Worm (Caenorhabditis elegans) whole organism, L3 larva: ENCODE results near the gene C48B4.9.

Source experiments
- R02D3.7 ChIP-seq: fragments of 150-350 bp; optimal IDR thresholded peaks from 2 replicates; lab custom pipeline; 2014; ENCODE audit warnings: missing biosample characterization, missing genetic modification characterization
- ZK546.5 ChIP-seq: sonication (generic microtip); optimal IDR thresholded peaks from 2 replicates; lab custom pipeline; 2017; ENCODE audit warnings: missing biosample characterization, missing genetic modification characterization
- aly-2 ChIP-seq: fragments of 150-350 bp; optimal IDR thresholded peaks from 2 replicates; lab custom pipeline; 2014; ENCODE audit warnings: missing biosample characterization, missing genetic modification characterization
- ama-1 ChIP-seq: fragments of 150-350 bp; optimal IDR thresholded peaks from 2 replicates; lab custom pipeline; 2018
- ceh-16 ChIP-seq: sonication (generic microtip); optimal IDR thresholded peaks from 2 replicates; lab custom pipeline; 2017; ENCODE audit warnings: missing biosample characterization, missing genetic modification characterization
- ceh-9 ChIP-seq: sonication (generic microtip); optimal IDR thresholded peaks from 2 replicates; lab custom pipeline; 2018; ENCODE audit warnings: missing biosample characterization, missing genetic modification characterization
- daf-12 ChIP-seq: fragments of 150-350 bp; optimal IDR thresholded peaks from 2 replicates; lab custom pipeline; 2014; ENCODE audit warnings: missing biosample characterization, missing genetic modification reagents, missing genetic modification characterization
- egl-27 ChIP-seq: sonication (generic microtip); optimal IDR thresholded peaks from 4 replicates; lab custom pipeline; 2017; ENCODE audit warnings: missing biosample characterization, missing genetic modification reagents, missing genetic modification characterization
- egl-5 ChIP-seq: fragments of 150-350 bp; optimal IDR thresholded peaks from 2 replicates; lab custom pipeline; 2017; ENCODE audit warnings: missing biosample characterization, missing genetic modification reagents, missing genetic modification characterization, inconsistent platforms
- elt-1 ChIP-seq: fragments of 150-350 bp; optimal IDR thresholded peaks from 2 replicates; lab custom pipeline; 2014; ENCODE audit warnings: missing biosample characterization, missing genetic modification characterization
- elt-2 ChIP-seq: sonication (generic microtip); optimal IDR thresholded peaks from 2 replicates; lab custom pipeline; 2016; ENCODE audit warnings: missing genetic modification reagents, mild to moderate bottlenecking, missing genetic modification characterization, missing compliant biosample characterization
- elt-3 ChIP-seq, 3 experiments: fragments of 150-350 bp in 1 of 3; sonication (generic microtip) in 2 of 3; optimal IDR thresholded peaks; 2 replicates in 2 of 3; 4 replicates in 1 of 3; lab custom pipeline; 2014 to 2017; ENCODE audit warnings: missing biosample characterization in 3 of 3, missing genetic modification characterization in 3 of 3
- eor-1 ChIP-seq, 2 experiments: fragments of 150-350 bp; optimal IDR thresholded peaks; 2 replicates each; lab custom pipeline; 2014 to 2018; ENCODE audit warnings: missing biosample characterization in 2 of 2, missing genetic modification characterization in 2 of 2
- fkh-10 ChIP-seq: sonication (generic microtip); optimal IDR thresholded peaks from 2 replicates; lab custom pipeline; 2017; ENCODE audit warnings: missing biosample characterization, missing genetic modification reagents, missing genetic modification characterization
- fkh-2 ChIP-seq: fragments of 150-350 bp; optimal IDR thresholded peaks from 2 replicates; lab custom pipeline; 2014; ENCODE audit warnings: missing biosample characterization, missing genetic modification reagents, missing genetic modification characterization
- fos-1 ChIP-seq: fragments of 150-350 bp; optimal IDR thresholded peaks from 2 replicates; lab custom pipeline; 2014; ENCODE audit warnings: missing biosample characterization, missing genetic modification characterization
- jun-1 ChIP-seq: fragments of 150-350 bp; optimal IDR thresholded peaks from 2 replicates; lab custom pipeline; 2014; ENCODE audit warnings: missing biosample characterization, missing genetic modification reagents, missing genetic modification characterization
- lsy-12 ChIP-seq: sonication (generic microtip); optimal IDR thresholded peaks from 2 replicates; lab custom pipeline; 2016; ENCODE audit warnings: mild to moderate bottlenecking, missing genetic modification characterization, missing compliant biosample characterization
- mdl-1 ChIP-seq: fragments of 150-350 bp; optimal IDR thresholded peaks from 2 replicates; lab custom pipeline; 2014; ENCODE audit warnings: missing biosample characterization, missing genetic modification characterization
- mml-1 ChIP-seq: fragments of 150-350 bp; sonication (generic microtip); optimal IDR thresholded peaks from 3 replicates; lab custom pipeline; 2014; ENCODE audit warnings: missing biosample characterization, missing genetic modification characterization
- nhr-11 ChIP-seq: fragments of 150-350 bp; optimal IDR thresholded peaks from 2 replicates; lab custom pipeline; 2014; ENCODE audit warnings: missing biosample characterization, missing genetic modification characterization
- nhr-237 ChIP-seq: fragments of 150-350 bp; optimal IDR thresholded peaks from 2 replicates; lab custom pipeline; 2014; ENCODE audit warnings: missing biosample characterization, missing genetic modification characterization
- nhr-43 ChIP-seq: sonication (generic microtip); optimal IDR thresholded peaks from 2 replicates; lab custom pipeline; 2016; ENCODE audit warnings: mild to moderate bottlenecking, missing genetic modification characterization, missing compliant biosample characterization; ENCODE audit not compliant: poor library complexity, severe bottlenecking
- nhr-67 ChIP-seq: fragments of 150-350 bp; optimal IDR thresholded peaks from 2 replicates; lab custom pipeline; 2014; ENCODE audit warnings: missing biosample characterization, missing genetic modification characterization
- nhr-76 ChIP-seq: fragments of 150-350 bp; sonication (generic microtip); optimal IDR thresholded peaks from 5 replicates; lab custom pipeline; 2014; ENCODE audit warnings: missing biosample characterization, missing genetic modification characterization
- nhr-77 ChIP-seq: fragments of 150-350 bp; optimal IDR thresholded peaks from 2 replicates; lab custom pipeline; 2014; ENCODE audit warnings: missing biosample characterization, missing genetic modification characterization
- pha-4 ChIP-seq: fragments of 150-350 bp; optimal IDR thresholded peaks from 2 replicates; lab custom pipeline; 2014; ENCODE audit warnings: missing biosample characterization, missing genetic modification reagents, missing genetic modification characterization
- pqm-1 ChIP-seq: fragments of 150-350 bp; optimal IDR thresholded peaks from 2 replicates; lab custom pipeline; 2017; ENCODE audit warnings: missing biosample characterization, missing genetic modification characterization, inconsistent platforms
- sea-2 ChIP-seq: fragments of 150-350 bp; sonication (generic microtip); optimal IDR thresholded peaks from 4 replicates; lab custom pipeline; 2014; ENCODE audit warnings: missing biosample characterization, missing genetic modification reagents, missing genetic modification characterization
- skn-1 ChIP-seq: fragments of 150-350 bp; optimal IDR thresholded peaks from 2 replicates; lab custom pipeline; 2014; ENCODE audit warnings: missing biosample characterization, missing genetic modification characterization
- snpc-4 ChIP-seq: fragments of 150-350 bp; optimal IDR thresholded peaks from 2 replicates; lab custom pipeline; 2014; ENCODE audit warnings: missing biosample characterization, missing genetic modification characterization
- tbx-2 ChIP-seq: sonication (generic microtip); optimal IDR thresholded peaks from 2 replicates; lab custom pipeline; 2016; ENCODE audit warnings: mild to moderate bottlenecking, missing genetic modification characterization, missing compliant biosample characterization
- unc-62 ChIP-seq: fragments of 150-350 bp; sonication (generic microtip); optimal IDR thresholded peaks from 4 replicates; lab custom pipeline; 2014; ENCODE audit warnings: missing biosample characterization, missing genetic modification reagents, missing genetic modification characterization
- ztf-4 ChIP-seq: fragments of 150-350 bp; optimal IDR thresholded peaks from 2 replicates; lab custom pipeline; 2014; ENCODE audit warnings: missing biosample characterization, missing genetic modification characterization

Gene C48B4.9

DNA sequence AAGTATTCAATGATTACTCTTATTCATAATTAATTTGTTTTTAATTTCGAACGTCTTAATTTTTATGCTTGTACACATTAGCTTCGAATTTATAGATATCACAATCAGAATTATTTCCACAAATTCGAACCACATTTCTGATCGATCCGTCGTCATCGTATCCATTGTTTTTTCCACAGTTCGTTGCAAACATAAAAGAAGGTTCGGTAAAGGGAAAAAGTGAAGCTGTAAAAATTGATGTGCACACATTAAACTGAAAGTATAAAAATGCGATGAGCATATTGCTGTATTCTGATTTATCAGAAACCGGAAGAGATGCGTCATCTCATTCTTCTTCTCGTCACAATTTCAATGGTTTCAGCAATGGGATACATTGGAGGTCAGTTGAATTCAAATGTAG is 33.9 kb upstream of the C48B4.9 start, which contains the start of gene C48B4.12:
TSS of gene C48B4.12 (plus strand) at position 301 of the 400 bp plus-strand sequence.
- TF ChIP-seq skn-1 (tag; lab: Kevin White, UChicago): no peak
- no peak for TF ChIP-seq ceh-16 (tag; lab: Kevin White, UChicago)
- no peak for TF ChIP-seq lsy-12 (tag; lab: Kevin White, UChicago)
- no peak for TF ChIP-seq jun-1 (tag; lab: Kevin White, UChicago)
- TF ChIP-seq nhr-77 (tag; lab: Kevin White, UChicago): no peak
- no peak for TF ChIP-seq ztf-4 (tag; lab: Kevin White, UChicago)
- no peak for TF ChIP-seq fos-1
- TF ChIP-seq egl-5: no peak
- TF ChIP-seq egl-27 (tag; lab: Kevin White, UChicago): no peak
- TF ChIP-seq nhr-11 (tag; lab: Kevin White, UChicago): no peak
- no peak for TF ChIP-seq unc-62 (GFP tag; lab: Kevin White, UChicago)
- no peak for TF ChIP-seq elt-3 (tag; optimal IDR thresholded peaks at IDR 0.05; lab: Kevin White, UChicago)
- no peak for TF ChIP-seq daf-12 (tag; lab: Kevin White, UChicago)
- no peak for TF ChIP-seq elt-1 (tag; lab: Kevin White, UChicago)
- TF ChIP-seq ama-1 (lab: Kevin White, UChicago): no peak
- no peak for TF ChIP-seq mml-1
- no peak for TF ChIP-seq nhr-43 (tag; lab: Kevin White, UChicago)
- TF ChIP-seq sea-2 (GFP tag; lab: Kevin White, UChicago): no peak
- TF ChIP-seq tbx-2 (tag; lab: Kevin White, UChicago): no peak

- no peak for TF ChIP-seq R02D3.7 (tag; lab: Kevin White, UChicago)
- no peak for TF ChIP-seq nhr-237 (tag; lab: Kevin White, UChicago)
- no peak for TF ChIP-seq fkh-2
- TF ChIP-seq elt-3 (tag; optimal IDR thresholded peaks at IDR 0.05; lab: Kevin White, UChicago): no peak
- no peak for TF ChIP-seq nhr-67 (tag; lab: Kevin White, UChicago)
- TF ChIP-seq egl-5: no peak
- TF ChIP-seq elt-1 (tag; lab: Kevin White, UChicago): no peak
- TF ChIP-seq mml-1: no peak
- TF ChIP-seq lsy-12 (tag; lab: Kevin White, UChicago): no peak
- TF ChIP-seq eor-1 (tag; optimal IDR thresholded peaks at IDR 0.05; lab: Kevin White, UChicago): no peak
- no peak for TF ChIP-seq aly-2 (tag; lab: Kevin White, UChicago)
- TF ChIP-seq egl-27 (tag; lab: Kevin White, UChicago): no peak
- no peak for TF ChIP-seq nhr-11 (tag; lab: Kevin White, UChicago)
- no peak for TF ChIP-seq tbx-2 (tag; lab: Kevin White, UChicago)
- no peak for TF ChIP-seq ceh-16 (tag; lab: Kevin White, UChicago)
- TF ChIP-seq nhr-76 (tag; lab: Kevin White, UChicago): no peak
- TF ChIP-seq snpc-4 (tag; lab: Kevin White, UChicago): no peak
- TF ChIP-seq jun-1 (tag; lab: Kevin White, UChicago): no peak
Observed at ce11 chrIII:9595563-9595962, 32.4 kb upstream of the C48B4.9 start, which contains the start of gene rom-2. Gene rom-2, minus strand, starts transcription at chrIII:9595663.

ce11 chrIII:9592118-9592517 is 29.0 kb upstream of the C48B4.9 start, which contains the start of gene acox-1.5:
Gene acox-1.5, minus strand, starts transcription at chrIII:9592192.
- TF ChIP-seq daf-12 (tag; lab: Kevin White, UChicago) (no peak), fos-1 (no peak), elt-2 (peak; percentile 80), nhr-11 (tag; lab: Kevin White, UChicago) (no peak), mdl-1 (tag; lab: Kevin White, UChicago) (no peak), pqm-1 (tag; lab: Kevin White, UChicago) (peak; percentile 84), jun-1 (tag; lab: Kevin White, UChicago) (peak; percentile 36)

DNA sequence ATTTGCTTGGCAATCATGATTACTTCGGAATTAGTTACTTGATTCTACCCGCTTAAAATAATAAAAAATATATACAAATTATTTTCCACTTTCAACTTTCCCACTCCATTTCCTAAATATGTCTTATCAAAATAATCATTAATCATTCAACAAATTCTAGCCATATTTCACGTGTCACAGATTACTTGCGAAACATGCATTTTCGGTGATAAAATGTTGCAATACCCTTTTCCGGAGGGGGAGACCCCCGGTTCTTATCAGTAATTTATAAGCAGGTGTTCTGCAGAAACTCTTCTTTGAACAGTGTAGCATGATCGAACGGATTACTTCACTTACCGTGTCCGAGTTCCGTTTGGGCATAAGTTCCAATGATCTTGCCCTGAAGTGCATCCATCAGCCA is 27.1 kb upstream of the C48B4.9 start:
- TF ChIP-seq jun-1 (tag; lab: Kevin White, UChicago) (peak; percentile 34), elt-2 (peak; percentile 93), pqm-1 (tag; lab: Kevin White, UChicago) (peak; percentile 87), sea-2 (GFP tag; lab: Kevin White, UChicago) (no peak), pha-4 (tag; lab: Kevin White, UChicago) (peak; percentile 22), eor-1 (tag; optimal IDR thresholded peaks at IDR 0.05; lab: Kevin White, UChicago) (no peak)
- TF ChIP-seq, all 47 proteins: peak for 4

- TF ChIP-seq ceh-9 (no peak), aly-2 (tag; lab: Kevin White, UChicago) (no peak), ZK546.5 (tag; lab: Kevin White, UChicago) (no peak), fkh-10 (peak; percentile 67)
Observed at ce11 chrIII:9585314-9585713, 22.2 kb upstream of the C48B4.9 start.
